Worm (Caenorhabditis elegans) whole organism, L2 larva: ENCODE measurements around the gene nspe-8.

Experiments
- C34F6.9 ChIP-seq: fragments of 150-350 bp; optimal IDR thresholded peaks from 2 replicates; lab custom pipeline; 2014; ENCODE audit warnings: missing biosample characterization, missing genetic modification characterization
- F13H6.1 ChIP-seq: sonication (generic microtip); optimal IDR thresholded peaks from 2 replicates; lab custom pipeline; 2016; ENCODE audit warnings: missing genetic modification characterization, missing compliant biosample characterization
- R02D3.7 ChIP-seq: fragments of 150-350 bp; optimal IDR thresholded peaks from 2 replicates; lab custom pipeline; 2014; ENCODE audit warnings: missing biosample characterization, missing genetic modification characterization
- Y55F3AM.14 ChIP-seq: fragments of 200-800 bp; sonication (Bioruptor generic); optimal IDR thresholded peaks from 2 replicates; lab custom pipeline; 2018; ENCODE audit warnings: mild to moderate bottlenecking, missing genetic modification characterization, missing compliant biosample characterization
- ZK546.5 ChIP-seq: sonication (generic microtip); optimal IDR thresholded peaks from 2 replicates; lab custom pipeline; 2017; ENCODE audit warnings: missing biosample characterization, missing genetic modification characterization
- alr-1 ChIP-seq: fragments of 150-350 bp; optimal IDR thresholded peaks from 2 replicates; lab custom pipeline; 2014; ENCODE audit warnings: missing biosample characterization, missing genetic modification characterization
- aly-2 ChIP-seq: fragments of 150-350 bp; optimal IDR thresholded peaks from 2 replicates; lab custom pipeline; 2014; ENCODE audit warnings: missing biosample characterization, missing genetic modification characterization
- blmp-1 ChIP-seq: sonication (generic microtip); optimal IDR thresholded peaks from 2 replicates; lab custom pipeline; 2017; ENCODE audit warnings: missing genetic modification characterization, mild to moderate bottlenecking, missing compliant biosample characterization, antibody characterized with exemption, moderate library complexity; ENCODE audit not compliant: insufficient read depth
- ceh-16 ChIP-seq: fragments of 150-350 bp; optimal IDR thresholded peaks from 2 replicates; lab custom pipeline; 2014; ENCODE audit warnings: missing biosample characterization, missing genetic modification characterization
- crh-2 ChIP-seq: sonication (generic microtip); optimal IDR thresholded peaks from 2 replicates; lab custom pipeline; 2017; ENCODE audit warnings: missing biosample characterization, missing genetic modification characterization
- egl-27 ChIP-seq: sonication (generic microtip); optimal IDR thresholded peaks from 3 replicates; lab custom pipeline; 2017; ENCODE audit warnings: missing biosample characterization, missing genetic modification reagents, missing genetic modification characterization
- elt-1 ChIP-seq: fragments of 150-350 bp; optimal IDR thresholded peaks from 2 replicates; lab custom pipeline; 2014; ENCODE audit warnings: missing biosample characterization, missing genetic modification characterization
- elt-3 ChIP-seq: sonication (generic microtip); optimal IDR thresholded peaks from 2 replicates; lab custom pipeline; 2017; ENCODE audit warnings: missing biosample characterization, missing genetic modification characterization
- gmeb-1 ChIP-seq: fragments of 150-350 bp; optimal IDR thresholded peaks from 2 replicates; lab custom pipeline; 2014; ENCODE audit warnings: missing biosample characterization, missing genetic modification characterization
- lin-11 ChIP-seq: fragments of 150-350 bp; sonication (generic microtip); optimal IDR thresholded peaks from 2 replicates; lab custom pipeline; 2014; ENCODE audit warnings: missing biosample characterization, missing genetic modification characterization, inconsistent platforms, mixed read lengths
- lin-39 ChIP-seq: fragments of 150-350 bp; optimal IDR thresholded peaks from 2 replicates; lab custom pipeline; 2014; ENCODE audit warnings: missing biosample characterization, missing genetic modification reagents, missing genetic modification characterization
- lsy-2 ChIP-seq, 2 experiments: fragments of 150-350 bp in 1 of 2; sonication (generic microtip) in 1 of 2; optimal IDR thresholded peaks; 2 replicates each; lab custom pipeline; 2014 to 2017; ENCODE audit warnings: missing biosample characterization in 2 of 2, missing genetic modification characterization in 2 of 2
- mab-5 ChIP-seq: fragments of 150-350 bp; optimal IDR thresholded peaks from 2 replicates; lab custom pipeline; 2014; ENCODE audit warnings: missing biosample characterization, missing genetic modification characterization
- mbf-1 ChIP-seq: sonication (generic microtip); optimal IDR thresholded peaks from 2 replicates; lab custom pipeline; 2017; ENCODE audit warnings: missing biosample characterization, missing genetic modification characterization
- mdl-1 ChIP-seq, 2 experiments: fragments of 150-350 bp in 1 of 2; sonication (generic microtip) in 1 of 2; optimal IDR thresholded peaks; 2 replicates each; lab custom pipeline; 2017; ENCODE audit warnings: missing biosample characterization in 2 of 2, missing genetic modification characterization in 2 of 2
- nhr-10 ChIP-seq: sonication (generic microtip); optimal IDR thresholded peaks from 2 replicates; lab custom pipeline; 2017; ENCODE audit warnings: missing biosample characterization, missing genetic modification characterization
- nhr-11 ChIP-seq: fragments of 150-350 bp; optimal IDR thresholded peaks from 2 replicates; lab custom pipeline; 2014; ENCODE audit warnings: missing biosample characterization, missing genetic modification characterization
- nhr-129 ChIP-seq: fragments of 150-350 bp; optimal IDR thresholded peaks from 2 replicates; lab custom pipeline; 2014; ENCODE audit warnings: missing biosample characterization, missing genetic modification characterization
- nhr-21 ChIP-seq: fragments of 150-350 bp; optimal IDR thresholded peaks from 2 replicates; lab custom pipeline; 2014; ENCODE audit warnings: missing biosample characterization, missing genetic modification characterization
- nhr-23 ChIP-seq: fragments of 150-350 bp; optimal IDR thresholded peaks from 2 replicates; lab custom pipeline; 2014; ENCODE audit warnings: missing biosample characterization, missing genetic modification reagents, missing genetic modification characterization
- nhr-25 ChIP-seq: fragments of 150-350 bp; sonication (generic microtip); optimal IDR thresholded peaks from 3 replicates; lab custom pipeline; 2014; ENCODE audit warnings: missing biosample characterization, missing genetic modification characterization
- nhr-6 ChIP-seq: fragments of 150-350 bp; optimal IDR thresholded peaks from 2 replicates; lab custom pipeline; 2014; ENCODE audit warnings: missing biosample characterization, missing genetic modification characterization
- peb-1 ChIP-seq: fragments of 150-350 bp; optimal IDR thresholded peaks from 2 replicates; lab custom pipeline; 2014; ENCODE audit warnings: missing biosample characterization, missing genetic modification characterization
- sem-4 ChIP-seq: fragments of 150-350 bp; optimal IDR thresholded peaks from 2 replicates; lab custom pipeline; 2014; ENCODE audit warnings: missing biosample characterization, missing genetic modification reagents, missing genetic modification characterization
- sma-3 ChIP-seq: sonication (generic microtip); optimal IDR thresholded peaks from 2 replicates; lab custom pipeline; 2016; ENCODE audit warnings: missing genetic modification reagents, missing genetic modification characterization, missing compliant biosample characterization
- sma-9 ChIP-seq, 2 experiments: fragments of 150-350 bp in 1 of 2; sonication (generic microtip) in 1 of 2; optimal IDR thresholded peaks; 2 replicates each; lab custom pipeline; 2014 to 2016; ENCODE audit warnings: missing genetic modification characterization in 2 of 2, mild to moderate bottlenecking in 1 of 2, missing biosample characterization in 1 of 2, missing compliant biosample characterization in 1 of 2, missing genetic modification reagents in 1 of 2, moderate library complexity in 1 of 2
- snpc-4 ChIP-seq: fragments of 150-350 bp; optimal IDR thresholded peaks from 2 replicates; lab custom pipeline; 2014; ENCODE audit warnings: missing biosample characterization, missing genetic modification characterization
- unc-39 ChIP-seq: fragments of 150-350 bp; optimal IDR thresholded peaks from 2 replicates; lab custom pipeline; 2014; ENCODE audit warnings: missing biosample characterization, missing genetic modification characterization
- unc-55 ChIP-seq: fragments of 150-350 bp; sonication (generic microtip); optimal IDR thresholded peaks from 3 replicates; lab custom pipeline; 2014; ENCODE audit warnings: missing biosample characterization, missing genetic modification reagents, missing genetic modification characterization
- unc-62 ChIP-seq: fragments of 150-350 bp; optimal IDR thresholded peaks from 2 replicates; lab custom pipeline; 2014; ENCODE audit warnings: missing biosample characterization, missing genetic modification reagents, missing genetic modification characterization
- zag-1 ChIP-seq: fragments of 150-350 bp; optimal IDR thresholded peaks from 2 replicates; lab custom pipeline; 2014; ENCODE audit warnings: missing biosample characterization, missing genetic modification characterization
- ztf-1 ChIP-seq: fragments of 200-800 bp; sonication (Bioruptor generic); conservative IDR thresholded peaks from 2 replicates; pipeline ENCODE4 v1.3.6; 2022; ENCODE audit warnings: missing genetic modification characterization, missing compliant biosample characterization
- ztf-11 ChIP-seq: sonication (generic microtip); optimal IDR thresholded peaks from 2 replicates; lab custom pipeline; 2017; ENCODE audit warnings: missing biosample characterization, missing genetic modification characterization
- ztf-4 ChIP-seq: fragments of 150-350 bp; optimal IDR thresholded peaks from 2 replicates; lab custom pipeline; 2014; ENCODE audit warnings: missing biosample characterization, missing genetic modification characterization

Gene nspe-8

DNA sequence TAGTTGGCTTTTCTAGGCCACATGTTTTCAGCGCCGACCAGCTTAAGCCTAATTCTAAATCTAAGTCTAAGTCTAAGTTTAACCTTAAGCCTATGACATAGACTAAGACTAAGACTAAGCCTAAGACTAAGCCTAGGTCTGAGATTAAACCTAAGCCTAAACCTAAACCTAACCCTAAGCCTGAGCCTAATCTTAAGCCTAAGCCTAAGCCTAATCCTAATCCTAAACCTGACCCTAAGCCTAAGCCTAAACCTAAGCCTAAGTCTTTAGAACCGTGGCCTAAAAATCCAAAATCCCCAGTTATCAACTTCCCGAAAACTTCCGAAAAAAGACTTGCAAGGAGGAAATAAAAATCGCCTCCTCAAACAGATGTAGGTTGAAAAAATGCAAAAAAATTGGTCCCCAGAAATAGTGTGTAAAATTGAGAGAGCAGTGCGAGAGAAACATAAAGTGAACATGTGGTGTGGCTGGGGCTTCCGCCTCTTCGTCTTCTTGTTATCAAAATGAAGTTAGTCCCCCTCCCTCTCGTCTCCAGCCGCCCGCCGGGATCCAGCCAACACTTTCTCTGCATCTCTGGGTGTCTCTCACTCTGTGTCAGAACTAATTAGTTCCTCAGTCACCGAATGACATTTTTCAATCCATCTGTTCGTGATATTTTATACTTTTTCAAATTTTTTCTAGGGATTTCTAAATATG is 38.1 kb upstream of the nspe-8 start:
- TF ChIP-seq gmeb-1 (tag; lab: Kevin White, UChicago) (no peak), mbf-1 (tag; lab: Kevin White, UChicago) (no peak), peb-1 (tag; lab: Kevin White, UChicago) (no peak), nhr-10 (tag; lab: Kevin White, UChicago) (no peak), sma-9 (GFP tag; optimal IDR thresholded peaks at IDR 0.05; lab: Kevin White, UChicago) (peak; percentile 56), sma-9 (tag; optimal IDR thresholded peaks at IDR 0.05; lab: Kevin White, UChicago) (no peak), alr-1 (tag; lab: Kevin White, UChicago) (no peak), sem-4 (peak; percentile 69), lin-39 (tag; lab: Kevin White, UChicago) (no peak), aly-2 (tag; lab: Kevin White, UChicago) (no peak), nhr-129 (tag; lab: Kevin White, UChicago) (peak; percentile 35), R02D3.7 (tag; lab: Kevin White, UChicago) (no peak), unc-55 (GFP tag; lab: Kevin White, UChicago) (peak; percentile 45), unc-39 (tag; lab: Kevin White, UChicago) (no peak), ztf-1 (GFP tag; lab: Robert Waterston, UW) (no peak), ceh-16 (no peak), zag-1 (tag; lab: Kevin White, UChicago) (no peak), ztf-11 (no peak), mdl-1 (tag; optimal IDR thresholded peaks at IDR 0.05; lab: Kevin White, UChicago) (peak in 1 of 2 experiments; percentile 16), lsy-2 (tag; optimal IDR thresholded peaks at IDR 0.05; lab: Kevin White, UChicago) (peak in 1 of 2 experiments; percentile 48), egl-27 (no peak), nhr-23 (tag; lab: Kevin White, UChicago) (no peak), lin-11 (tag; lab: Kevin White, UChicago) (no peak), C34F6.9 (peak; percentile 59), ztf-4 (no peak), elt-1 (tag; lab: Kevin White, UChicago) (no peak), F13H6.1 (tag; lab: Kevin White, UChicago) (peak; percentile 49), blmp-1 (no peak), nhr-6 (tag; lab: Kevin White, UChicago) (no peak), Y55F3AM.14 (no peak)
- TF ChIP-seq, all 48 proteins: peak for 8

DNA sequence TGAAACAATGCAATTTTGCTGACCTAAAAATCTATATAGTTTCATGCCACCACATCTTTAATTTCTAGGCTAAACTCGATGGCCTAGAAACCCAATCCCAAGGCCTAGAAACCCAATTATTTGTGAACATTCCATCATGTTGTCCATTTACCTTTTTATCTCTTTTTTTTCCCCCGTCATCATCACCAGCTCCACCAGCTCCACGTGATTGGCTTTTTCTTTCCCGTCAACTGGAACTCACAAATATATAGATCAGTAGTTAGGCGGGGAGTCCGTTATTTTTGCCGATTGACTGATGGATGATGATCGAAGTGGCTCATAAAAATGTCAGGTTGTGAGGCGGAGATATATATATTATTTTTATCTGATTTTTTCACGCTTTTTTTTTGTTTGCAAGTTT is 36.7 kb upstream of the nspe-8 start:
- TF ChIP-seq lin-11 (tag; lab: Kevin White, UChicago), result no peak
- TF ChIP-seq snpc-4, result peak; percentile 14
- TF ChIP-seq nhr-25 (tag; lab: Kevin White, UChicago), result no peak
- TF ChIP-seq mbf-1 (tag; lab: Kevin White, UChicago), result no peak
- TF ChIP-seq nhr-10 (tag; lab: Kevin White, UChicago), result no peak
- TF ChIP-seq nhr-129 (tag; lab: Kevin White, UChicago), result peak; percentile 3
- TF ChIP-seq crh-2, result no peak
- no peak for TF ChIP-seq unc-55 (GFP tag; lab: Kevin White, UChicago)
- no peak for TF ChIP-seq peb-1 (tag; lab: Kevin White, UChicago)
- no peak for TF ChIP-seq nhr-11
- TF ChIP-seq ztf-11, result no peak
- no peak for TF ChIP-seq blmp-1
- TF ChIP-seq sma-3 (GFP tag; lab: Kevin White, UChicago), result no peak
- TF ChIP-seq elt-3, result no peak
- TF ChIP-seq nhr-21 (tag; lab: Kevin White, UChicago), result no peak
- TF ChIP-seq Y55F3AM.14, result no peak
- no peak for TF ChIP-seq mab-5 (tag; lab: Kevin White, UChicago)

DNA sequence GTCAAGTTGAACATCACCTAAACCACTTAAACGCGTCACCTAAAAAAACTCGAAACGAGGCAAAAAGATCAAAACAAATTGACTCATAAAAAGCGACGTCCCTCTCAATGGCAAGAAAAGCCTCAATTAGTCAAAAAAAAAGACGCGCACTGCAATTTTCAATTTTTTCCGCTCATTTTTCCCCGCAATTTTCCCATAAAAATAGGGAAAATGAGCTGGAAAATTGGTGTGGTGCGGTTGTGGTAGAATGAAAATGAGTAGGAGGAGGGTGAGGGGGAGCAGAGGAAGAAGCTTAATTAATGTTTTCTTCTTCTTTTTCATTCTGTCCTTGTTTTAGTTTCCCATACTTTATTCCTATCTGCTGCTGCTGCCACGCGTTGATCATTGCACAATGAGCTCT is 35.9 kb upstream of the nspe-8 start:
- TF ChIP-seq sem-4 (no peak), nhr-6 (tag; lab: Kevin White, UChicago) (no peak), nhr-10 (tag; lab: Kevin White, UChicago) (no peak), F13H6.1 (tag; lab: Kevin White, UChicago) (no peak), Y55F3AM.14 (no peak), ZK546.5 (tag; lab: Kevin White, UChicago) (no peak), mab-5 (tag; lab: Kevin White, UChicago) (no peak), unc-62 (GFP tag; lab: Kevin White, UChicago) (no peak), nhr-23 (tag; lab: Kevin White, UChicago) (no peak), ceh-16 (no peak), blmp-1 (no peak), ztf-11 (no peak), peb-1 (tag; lab: Kevin White, UChicago) (no peak), zag-1 (tag; lab: Kevin White, UChicago) (no peak), ztf-1 (GFP tag; lab: Robert Waterston, UW) (no peak)
- TF ChIP-seq, all 48 proteins: peak for 0
